Fruit fly (Drosophila melanogaster) whole organism, prepupa: ENCODE results near the gene CG15528.

Source experiments
- Blimp-1 ChIP-seq: fragments of 200-800 bp; sonication (Bioruptor generic); optimal IDR thresholded peaks from 3 replicates; lab custom pipeline; 2017; ENCODE audit warnings: missing biosample characterization, missing genetic modification characterization, mild to moderate bottlenecking, moderate library complexity, missing genetic modification reagents
- CG1621 ChIP-seq: fragments of 200-800 bp; sonication (Bioruptor generic); optimal IDR thresholded peaks from 3 replicates; lab custom pipeline; 2018; ENCODE audit warnings: missing biosample characterization, mild to moderate bottlenecking, missing genetic modification characterization
- CG7368 ChIP-seq: fragments of 200-800 bp; sonication (Bioruptor generic); optimal IDR thresholded peaks from 3 replicates; lab custom pipeline; 2016; ENCODE audit warnings: missing biosample characterization, missing genetic modification characterization
- CG9139 ChIP-seq: fragments of 200-800 bp; sonication (Bioruptor generic); optimal IDR thresholded peaks from 3 replicates; lab custom pipeline; 2017; ENCODE audit warnings: missing biosample characterization, mild to moderate bottlenecking, missing genetic modification characterization
- Hr4 ChIP-seq: fragments of 200-800 bp; sonication (Bioruptor generic); optimal IDR thresholded peaks from 3 replicates; lab custom pipeline; 2016; ENCODE audit warnings: missing biosample characterization, missing genetic modification characterization

- TF ChIP-seq CG1621 (tag; lab: Kevin White, UChicago) = no peak
- TF ChIP-seq CG9139 = no peak
- TF ChIP-seq CG7368 = no peak
- no peak for TF ChIP-seq Blimp-1
- TF ChIP-seq Hr4 = no peak
These were observed 43.5 kb upstream of the CG15528 start for dm6 chr3R:30095381-30095780.
